Fruit fly (Drosophila melanogaster) whole organism, embryonic: ENCODE measurements around the gene Jhbp13.
A peak's percentile ranks its signal among the peaks of the same experiment; 100 is the strongest.

Experiments
- Adf1 ChIP-seq: fragments of 200-800 bp; sonication (Bioruptor generic); IDR thresholded peaks from 2 replicates; pipeline ENCODE4 v1.3.6; 2022; ENCODE audit warnings: missing biosample characterization, missing genetic modification characterization
- CG10979 ChIP-seq: fragments of 200-800 bp; sonication (Bioruptor generic); optimal IDR thresholded peaks from 2 replicates; lab custom pipeline; 2018; ENCODE audit warnings: missing biosample characterization, mild to moderate bottlenecking, missing genetic modification characterization, moderate library complexity
- CG11456 ChIP-seq: fragments of 200-800 bp; sonication (Bioruptor generic); IDR thresholded peaks from 3 replicates; pipeline ENCODE4 v1.3.6; 2022; ENCODE audit warnings: missing biosample characterization, missing genetic modification characterization
- CG11504 ChIP-seq: fragments of 200-800 bp; sonication (Bioruptor generic); optimal IDR thresholded peaks from 3 replicates; lab custom pipeline; 2019; ENCODE audit warnings: missing biosample characterization, mild to moderate bottlenecking, missing genetic modification characterization, moderate library complexity
- CG11560 ChIP-seq: fragments of 200-800 bp; sonication (Bioruptor generic); IDR thresholded peaks from 3 replicates; pipeline ENCODE4 v1.3.6; 2022; ENCODE audit warnings: missing biosample characterization, missing genetic modification characterization
- CG1233 ChIP-seq: fragments of 200-800 bp; sonication (Bioruptor generic); optimal IDR thresholded peaks from 4 replicates; lab custom pipeline; 2018; ENCODE audit warnings: missing biosample characterization, mild to moderate bottlenecking, missing genetic modification characterization
- CG12659 ChIP-seq: fragments of 200-800 bp; sonication (Bioruptor generic); optimal IDR thresholded peaks from 3 replicates; lab custom pipeline; 2017; ENCODE audit warnings: mild to moderate bottlenecking, missing biosample characterization, missing genetic modification reagents, missing genetic modification characterization
- CG15269 ChIP-seq: fragments of 200-800 bp; sonication (Bioruptor generic); optimal IDR thresholded peaks from 2 replicates; lab custom pipeline; 2018; ENCODE audit warnings: missing biosample characterization, mild to moderate bottlenecking, missing genetic modification characterization, moderate library complexity
- CG15479 ChIP-seq: fragments of 200-800 bp; sonication (Bioruptor generic); optimal IDR thresholded peaks from 3 replicates; lab custom pipeline; 2019; ENCODE audit warnings: missing biosample characterization, mild to moderate bottlenecking, missing genetic modification characterization, moderate library complexity
- CG17361 ChIP-seq: fragments of 200-800 bp; sonication (Bioruptor generic); IDR thresholded peaks from 3 replicates; pipeline ENCODE4 v1.3.6; 2022; ENCODE audit warnings: missing biosample characterization, missing genetic modification characterization
- CG17829 ChIP-seq: fragments of 200-800 bp; optimal IDR thresholded peaks from 2 replicates; lab custom pipeline; 2019; ENCODE audit warnings: missing biosample characterization, mild to moderate bottlenecking, missing genetic modification characterization, moderate library complexity
- CG1792 ChIP-seq: fragments of 200-800 bp; sonication (Bioruptor generic); optimal IDR thresholded peaks from 2 replicates; lab custom pipeline; 2016; ENCODE audit warnings: missing biosample characterization, missing genetic modification characterization
- CG18262 ChIP-seq: fragments of 200-800 bp; optimal IDR thresholded peaks from 3 replicates; lab custom pipeline; 2019; ENCODE audit warnings: missing biosample characterization, mild to moderate bottlenecking, missing genetic modification characterization, moderate library complexity
- CG2120 ChIP-seq: fragments of 200-800 bp; sonication (Bioruptor generic); optimal IDR thresholded peaks from 3 replicates; lab custom pipeline; 2016; ENCODE audit warnings: missing biosample characterization, missing genetic modification characterization
- CG30403 ChIP-seq: fragments of 200-800 bp; sonication (Bioruptor generic); optimal IDR thresholded peaks from 3 replicates; lab custom pipeline; 2016; ENCODE audit warnings: missing biosample characterization, missing genetic modification characterization
- CG32767 ChIP-seq: fragments of 200-800 bp; sonication (Bioruptor generic); IDR thresholded peaks from 2 replicates; pipeline ENCODE4 v1.3.6; 2022; ENCODE audit warnings: missing biosample characterization, missing genetic modification characterization
- CG3847 ChIP-seq: fragments of 200-800 bp; sonication (Bioruptor generic); IDR thresholded peaks from 2 replicates; pipeline ENCODE4 v1.3.6; 2022; ENCODE audit warnings: missing biosample characterization, missing genetic modification characterization
- CG7928 ChIP-seq: fragments of 200-800 bp; sonication (Bioruptor generic); optimal IDR thresholded peaks from 2 replicates; lab custom pipeline; 2017; ENCODE audit warnings: missing biosample characterization, mild to moderate bottlenecking, missing genetic modification characterization
- CG8089 ChIP-seq: fragments of 200-800 bp; sonication (Bioruptor generic); optimal IDR thresholded peaks from 3 replicates; lab custom pipeline; 2016; ENCODE audit warnings: missing biosample characterization, missing genetic modification characterization
- CG9727 ChIP-seq: fragments of 200-800 bp; sonication (Bioruptor generic); optimal IDR thresholded peaks from 3 replicates; lab custom pipeline; 2017; ENCODE audit warnings: missing biosample characterization, mild to moderate bottlenecking, missing genetic modification characterization
- Dfd ChIP-seq, 2 experiments: fragments of >200 bp; optimal IDR thresholded peaks; 2 replicates each; lab custom pipeline; 2017; ENCODE audit warnings: missing biosample characterization in 2 of 2, missing genetic modification characterization in 2 of 2
- Gug ChIP-seq: fragments of 200-800 bp; sonication (Bioruptor generic); IDR thresholded peaks from 4 replicates; pipeline ENCODE4 v1.3.6; 2022; ENCODE audit warnings: missing biosample characterization, missing genetic modification characterization
- HmgZ ChIP-seq: fragments of 200-800 bp; sonication (Bioruptor generic); optimal IDR thresholded peaks from 2 replicates; lab custom pipeline; 2018; ENCODE audit warnings: missing biosample characterization, mild to moderate bottlenecking, missing genetic modification characterization
- Hr39 ChIP-seq: fragments of >200 bp; optimal IDR thresholded peaks from 2 replicates; lab custom pipeline; 2017
- Hsf ChIP-seq: fragments of 200-800 bp; sonication (Bioruptor generic); optimal IDR thresholded peaks from 3 replicates; lab custom pipeline; 2016; ENCODE audit warnings: missing biosample characterization, missing genetic modification characterization
- MBD-R2 ChIP-seq: fragments of 200-800 bp; sonication (Bioruptor generic); IDR thresholded peaks from 2 replicates; pipeline ENCODE4 v1.3.6; 2022; ENCODE audit warnings: missing biosample characterization, missing genetic modification characterization
- MTF-1 ChIP-seq: fragments of 200-800 bp; sonication (Bioruptor generic); optimal IDR thresholded peaks from 2 replicates; lab custom pipeline; 2018; ENCODE audit warnings: missing biosample characterization, mild to moderate bottlenecking, missing genetic modification characterization, borderline replicate concordance
- Myb ChIP-seq: fragments of 200-800 bp; sonication (Bioruptor generic); optimal IDR thresholded peaks from 2 replicates; lab custom pipeline; 2016; ENCODE audit warnings: missing biosample characterization, missing genetic modification characterization
- NFAT ChIP-seq: fragments of 200-800 bp; sonication (Bioruptor generic); IDR thresholded peaks from 2 replicates; pipeline ENCODE4 v1.3.6; 2022; ENCODE audit warnings: missing biosample characterization, missing genetic modification characterization
- Poxn ChIP-seq: fragments of 200-800 bp; sonication (Bioruptor generic); IDR thresholded peaks from 2 replicates; pipeline ENCODE4 v1.3.6; 2022; ENCODE audit warnings: missing biosample characterization, missing genetic modification characterization
- Spps ChIP-seq: fragments of 200-800 bp; sonication (Bioruptor generic); optimal IDR thresholded peaks from 2 replicates; lab custom pipeline; 2018; ENCODE audit warnings: missing biosample characterization, mild to moderate bottlenecking, missing genetic modification characterization
- exex ChIP-seq: fragments of 200-800 bp; sonication (Bioruptor generic); optimal IDR thresholded peaks from 4 replicates; lab custom pipeline; 2018; ENCODE audit warnings: missing biosample characterization, mild to moderate bottlenecking, missing genetic modification characterization, moderate library complexity
- fd102C ChIP-seq: fragments of 200-800 bp; sonication (Bioruptor generic); optimal IDR thresholded peaks from 2 replicates; lab custom pipeline; 2018; ENCODE audit warnings: missing biosample characterization, mild to moderate bottlenecking, missing genetic modification characterization, moderate library complexity
- lmd ChIP-seq: fragments of 200-800 bp; sonication (Bioruptor generic); IDR thresholded peaks from 2 replicates; pipeline ENCODE4 v1.3.6; 2022; ENCODE audit warnings: missing biosample characterization, missing genetic modification characterization
- lola ChIP-seq, 3 experiments: fragments of >200 bp in 2 of 3; fragments of 200-800 bp in 1 of 3; sonication (Bioruptor generic) in 1 of 3; optimal IDR thresholded peaks; 2 replicates each; lab custom pipeline; 2017 to 2019; ENCODE audit warnings: missing biosample characterization in 3 of 3, missing genetic modification characterization in 3 of 3, mild to moderate bottlenecking in 1 of 3, moderate library complexity in 1 of 3
- luna ChIP-seq: fragments of 200-800 bp; sonication (Bioruptor generic); optimal IDR thresholded peaks from 2 replicates; lab custom pipeline; 2016; ENCODE audit warnings: missing biosample characterization, missing genetic modification characterization
- nau ChIP-seq: fragments of 200-800 bp; sonication (Bioruptor generic); optimal IDR thresholded peaks from 3 replicates; lab custom pipeline; 2017; ENCODE audit warnings: missing biosample characterization, mild to moderate bottlenecking, missing genetic modification characterization, missing genetic modification reagents
- p53 ChIP-seq: fragments of 200-800 bp; sonication (Bioruptor generic); optimal IDR thresholded peaks from 2 replicates; lab custom pipeline; 2016; ENCODE audit warnings: missing biosample characterization, missing genetic modification characterization
- psq ChIP-seq: fragments of 200-800 bp; sonication (Bioruptor generic); optimal IDR thresholded peaks from 2 replicates; lab custom pipeline; 2017; ENCODE audit warnings: missing biosample characterization, missing genetic modification characterization
- ranshi ChIP-seq: fragments of 200-800 bp; sonication (Bioruptor generic); IDR thresholded peaks from 2 replicates; pipeline ENCODE4 v1.3.6; 2022; ENCODE audit warnings: missing biosample characterization, missing genetic modification characterization
- row ChIP-seq: fragments of 200-800 bp; sonication (Bioruptor generic); IDR thresholded peaks from 3 replicates; pipeline ENCODE4 v1.3.6; 2022; ENCODE audit warnings: missing biosample characterization, missing genetic modification characterization
- slou ChIP-seq: fragments of 200-800 bp; sonication (Bioruptor generic); optimal IDR thresholded peaks from 3 replicates; lab custom pipeline; 2016; ENCODE audit warnings: missing biosample characterization, missing genetic modification characterization
- sna ChIP-seq: fragments of 200-800 bp; sonication (Bioruptor generic); IDR thresholded peaks from 2 replicates; pipeline ENCODE4 v1.3.6; 2022; ENCODE audit warnings: missing biosample characterization, missing genetic modification characterization; ENCODE audit not compliant: partially characterized antibody
- tgo ChIP-seq: fragments of 200-800 bp; sonication (Bioruptor generic); IDR thresholded peaks from 3 replicates; pipeline ENCODE4 v1.3.6; 2022; ENCODE audit warnings: missing biosample characterization, missing genetic modification characterization
- tll ChIP-seq, 2 experiments: fragments of 200-800 bp in 1 of 2; fragments of >200 bp in 1 of 2; sonication (Bioruptor generic) in 1 of 2; optimal IDR thresholded peaks; 2 replicates each; lab custom pipeline; 2017 to 2019; ENCODE audit warnings: missing biosample characterization in 2 of 2, missing genetic modification characterization in 2 of 2, mild to moderate bottlenecking in 1 of 2, moderate library complexity in 1 of 2
- toy ChIP-seq: fragments of 200-800 bp; sonication (Bioruptor generic); IDR thresholded peaks from 2 replicates; pipeline ENCODE4 v1.3.6; 2022; ENCODE audit warnings: missing biosample characterization, missing genetic modification characterization
- twi ChIP-seq: fragments of 200-800 bp; optimal IDR thresholded peaks from 2 replicates; lab custom pipeline; 2019; ENCODE audit warnings: missing biosample characterization, mild to moderate bottlenecking, missing genetic modification characterization, moderate library complexity
- tx ChIP-seq: fragments of 200-800 bp; sonication (Bioruptor generic); optimal IDR thresholded peaks from 2 replicates; lab custom pipeline; 2016; ENCODE audit warnings: missing biosample characterization, missing genetic modification characterization
- wek ChIP-seq: fragments of 200-800 bp; sonication (Bioruptor generic); optimal IDR thresholded peaks from 3 replicates; lab custom pipeline; 2018; ENCODE audit warnings: missing biosample characterization, mild to moderate bottlenecking, missing genetic modification characterization, moderate library complexity
- zf30C ChIP-seq: fragments of 200-800 bp; sonication (Bioruptor generic); optimal IDR thresholded peaks from 3 replicates; lab custom pipeline; 2018; ENCODE audit warnings: missing biosample characterization, mild to moderate bottlenecking, missing genetic modification characterization

The Jhbp13 gene

DNA sequence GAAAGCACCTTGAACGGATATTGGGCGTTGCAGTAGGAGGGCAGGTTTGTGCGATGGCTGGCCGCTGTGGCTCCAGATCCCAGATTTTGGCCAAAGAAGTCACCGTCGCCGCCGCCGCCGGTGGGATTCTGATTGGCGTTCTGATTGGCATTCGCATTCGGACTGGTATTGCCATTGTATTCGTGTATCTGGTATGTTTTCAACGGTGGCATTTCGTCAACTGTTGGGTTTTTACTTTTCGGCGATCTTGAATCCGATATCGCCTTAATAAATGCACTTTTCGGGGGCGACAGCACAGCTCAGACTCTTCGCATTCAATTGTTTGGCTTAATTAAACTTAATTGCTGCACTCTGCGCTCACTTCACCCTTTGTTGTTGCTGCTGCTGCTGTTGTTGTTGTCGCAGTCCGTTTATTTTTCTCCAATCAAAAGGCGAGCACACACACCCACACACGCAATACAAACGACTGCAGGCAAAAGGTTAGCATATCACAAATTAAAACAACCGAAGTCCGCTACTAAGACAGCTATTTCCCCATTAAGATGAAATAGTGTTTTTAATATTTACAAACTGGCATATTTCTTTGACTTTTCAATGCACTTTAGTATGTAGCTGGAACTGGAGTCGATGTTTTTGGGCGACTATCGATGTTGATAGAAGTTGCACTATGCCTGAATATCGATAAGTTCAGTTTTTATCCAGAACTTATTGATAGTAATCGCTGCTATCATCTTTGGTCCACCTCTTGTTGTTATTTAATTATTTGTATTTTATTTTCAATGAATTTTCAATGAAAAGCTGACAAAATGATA is 20.3 kb upstream of the Jhbp13 start, which contains the start of the genes CG9426 and mRF1 (continued):
- TF ChIP-seq CG30403 (peak; percentile 12), MTF-1 (GFP tag; lab: Kevin White, UChicago) (no peak), CG3847 (no peak), Hr39 (lab: Kevin White, UChicago) (no peak), CG2120 (GFP tag; lab: Kevin White, UChicago) (peak; percentile 36), Gug (GFP tag; lab: Robert Waterston, UW) (no peak; the same call in 3 of the 4 replicates), twi (no peak), p53 (GFP tag; lab: Kevin White, UChicago) (peak; percentile 31), fd102C (GFP tag; lab: Kevin White, UChicago) (no peak), lmd (GFP tag; lab: Robert Waterston, UW) (no peak), row (GFP tag; lab: Robert Waterston, UW) (peak; percentile 39; the same call in 1 of the 3 replicates), CG12659 (GFP tag; lab: Kevin White, UChicago) (peak; percentile 63), Myb (GFP tag; lab: Kevin White, UChicago) (peak; percentile 17), psq (GFP tag; lab: Kevin White, UChicago) (no peak), luna (GFP tag; lab: Kevin White, UChicago) (no peak), wek (no peak), tgo (no peak), sna (GFP tag; lab: Robert Waterston, UW) (peak; percentile 95), CG11456 (GFP tag; lab: Robert Waterston, UW) (no peak), tll (GFP tag; optimal IDR thresholded peaks at IDR 0.05; lab: Kevin White, UChicago) (peak in 1 of 2 experiments; percentile 67), nau (GFP tag; lab: Kevin White, UChicago) (no peak), CG1792 (GFP tag; lab: Kevin White, UChicago) (no peak), zf30C (GFP tag; lab: Kevin White, UChicago) (no peak), Adf1 (GFP tag; lab: Robert Waterston, UW) (no peak), CG17361 (peak; percentile 41; the same call in 1 of the 3 replicates), exex (tag; lab: Kevin White, UChicago) (no peak), CG15479 (peak; percentile 16), CG18262 (peak; percentile 15), slou (GFP tag; lab: Kevin White, UChicago) (no peak), CG32767 (GFP tag; lab: Robert Waterston, UW) (peak; percentile 44; the same call in 1 of the 2 replicates), ranshi (GFP tag; lab: Robert Waterston, UW) (no peak), CG1233 (GFP tag; lab: Kevin White, UChicago) (no peak), Dfd (GFP tag; optimal IDR thresholded peaks at IDR 0.05; lab: Kevin White, UChicago) (no peak), lola (GFP tag; optimal IDR thresholded peaks at IDR 0.05; lab: Kevin White, UChicago) (no peak), HmgZ (peak; percentile 37), CG15269 (tag; lab: Kevin White, UChicago) (no peak), CG8089 (no peak), CG17829 (peak; percentile 61), Spps (tag; lab: Kevin White, UChicago) (no peak), CG11504 (tag; lab: Kevin White, UChicago) (peak; percentile 63), toy (GFP tag; lab: Robert Waterston, UW) (no peak), CG7928 (no peak), NFAT (GFP tag; lab: Robert Waterston, UW) (no peak), CG10979 (peak; percentile 13), Hsf (GFP tag; lab: Kevin White, UChicago) (peak; percentile 31), tx (GFP tag; lab: Kevin White, UChicago) (peak; percentile 10), MBD-R2 (peak; percentile 83), CG11560 (tag; lab: Robert Waterston, UW) (no peak), CG9727 (GFP tag; lab: Kevin White, UChicago) (peak; percentile 3), Poxn (GFP tag; lab: Robert Waterston, UW) (no peak)
